Worm (Caenorhabditis elegans): ENCODE results near the gene K02H11.4.

K02H11.4 gene

ce11 chrV:1505995-1506394 is 25.1 kb downstream of the K02H11.4 start, which contains the start of gene sru-28:
Gene sru-28, plus strand, starts transcription at chrV:1506295.
- TF ChIP-seq nhr-11 (tag; optimal IDR thresholded peaks at IDR 0.05) (no peak), mbf-1 (tag; optimal IDR thresholded peaks at IDR 0.05) (no peak), alr-1 (tag; optimal IDR thresholded peaks at IDR 0.05) (no peak), snpc-4 (tag; optimal IDR thresholded peaks at IDR 0.05) (no peak), ztf-4 (tag; optimal IDR thresholded peaks at IDR 0.05) (no peak), F13H6.1 (tag; optimal IDR thresholded peaks at IDR 0.05) (no peak), skn-1 (tag; optimal IDR thresholded peaks at IDR 0.05) (no peak)

DNA sequence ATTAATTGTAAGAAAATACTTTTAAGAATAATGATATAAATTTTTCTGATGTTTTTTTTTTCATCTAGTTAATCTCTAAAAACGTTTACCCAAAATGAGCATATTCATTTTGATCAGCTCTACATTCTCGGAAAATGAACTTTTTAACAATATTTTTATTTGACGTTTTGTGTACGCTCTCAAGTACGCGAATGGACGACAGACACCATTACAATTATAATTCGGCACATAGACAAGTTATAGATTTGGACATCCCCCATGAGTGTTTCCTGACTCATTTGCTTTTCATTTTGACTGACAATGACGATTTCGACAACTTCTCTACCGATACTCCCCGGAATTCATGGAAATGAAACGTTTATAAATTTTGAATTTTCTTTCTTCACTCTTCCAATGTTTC is 31.9 kb downstream of the K02H11.4 start, which contains the start of gene sru-27:
sru-27 (plus strand) TSS at position 301 of the 400 bp plus-strand sequence.
- TF ChIP-seq alr-1 (tag; optimal IDR thresholded peaks at IDR 0.05) (no peak), peb-1 (tag; optimal IDR thresholded peaks at IDR 0.05) (no peak), mbf-1 (tag; optimal IDR thresholded peaks at IDR 0.05) (no peak), ztf-1 (GFP tag; conservative IDR thresholded peaks at IDR 0.05) (no peak), C34F6.9 (tag; optimal IDR thresholded peaks at IDR 0.05) (no peak), sma-3 (GFP tag; optimal IDR thresholded peaks at IDR 0.05) (no peak), nhr-6 (tag; optimal IDR thresholded peaks at IDR 0.05) (no peak), ztf-11 (tag; optimal IDR thresholded peaks at IDR 0.05) (no peak)

DNA sequence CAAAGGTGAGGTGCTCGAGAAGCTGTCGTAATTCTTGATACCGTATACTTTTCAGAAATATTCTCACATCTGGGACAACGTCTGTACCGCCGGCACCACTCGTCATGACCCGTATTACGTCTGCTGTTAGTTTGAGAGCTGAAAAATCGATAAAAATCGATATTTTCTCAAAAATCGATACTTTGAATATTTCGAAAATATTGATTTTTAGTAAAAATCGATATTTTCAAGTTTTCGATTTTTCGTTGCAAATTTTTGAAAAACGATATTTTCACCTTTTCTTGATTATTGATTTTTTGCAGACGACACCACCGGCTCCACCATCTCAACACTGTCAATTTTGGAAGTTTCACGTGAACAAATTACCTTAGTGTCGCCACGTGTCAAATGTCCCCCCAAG is 35.3 kb downstream of the K02H11.4 start:
- no peak for TF ChIP-seq mdl-1 (tag; optimal IDR thresholded peaks at IDR 0.05)
- no peak for TF ChIP-seq nhr-77 (tag; optimal IDR thresholded peaks at IDR 0.05)
- TF ChIP-seq lin-13 (GFP tag; optimal IDR thresholded peaks at IDR 0.05), result no peak
- no peak for TF ChIP-seq gmeb-1 (tag; optimal IDR thresholded peaks at IDR 0.05)
- TF ChIP-seq dmd-4 (tag; optimal IDR thresholded peaks at IDR 0.05), result no peak
- no peak for TF ChIP-seq ZK546.5 (tag; optimal IDR thresholded peaks at IDR 0.05)
- TF ChIP-seq nhr-12 (tag; optimal IDR thresholded peaks at IDR 0.05), result no peak
- TF ChIP-seq ztf-4 (tag; optimal IDR thresholded peaks at IDR 0.05), result no peak
- no peak for TF ChIP-seq F13H6.1 (tag; optimal IDR thresholded peaks at IDR 0.05)
- no peak for TF ChIP-seq ceh-16 (tag; optimal IDR thresholded peaks at IDR 0.05)
- TF ChIP-seq nhr-129 (tag; optimal IDR thresholded peaks at IDR 0.05), result no peak
- no peak for TF ChIP-seq sma-9 (GFP tag; optimal IDR thresholded peaks at IDR 0.05)
- TF ChIP-seq sma-9 (tag; optimal IDR thresholded peaks at IDR 0.05), result no peak
- TF ChIP-seq elt-3 (tag; optimal IDR thresholded peaks at IDR 0.05), result no peak
- no peak for TF ChIP-seq fos-1 (tag; optimal IDR thresholded peaks at IDR 0.05)
- no peak for TF ChIP-seq snpc-4 (tag; optimal IDR thresholded peaks at IDR 0.05)
- TF ChIP-seq R02D3.7 (tag; optimal IDR thresholded peaks at IDR 0.05), result no peak
- no peak for TF ChIP-seq mbf-1 (tag; optimal IDR thresholded peaks at IDR 0.05)

DNA sequence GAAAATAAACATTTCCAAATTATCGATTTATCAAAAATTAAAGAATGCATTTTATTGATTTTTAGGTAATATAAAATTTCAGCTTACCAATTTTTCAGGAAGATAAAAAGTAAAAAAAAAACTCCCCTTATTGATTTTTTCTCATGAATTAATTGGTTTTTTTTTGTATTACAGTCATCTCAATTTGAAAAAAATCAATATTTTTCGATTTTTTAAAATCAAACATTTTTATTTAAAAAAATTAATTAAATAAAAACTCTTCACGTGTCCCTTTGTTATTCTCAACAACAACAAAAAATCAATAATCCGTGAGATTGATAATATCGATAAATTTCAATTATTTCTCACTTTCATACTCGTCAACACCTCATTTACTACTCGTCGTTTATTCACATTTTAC is 35.7 kb downstream of the K02H11.4 start, which contains the start of gene C38C3.3:
C38C3.3 (plus strand) TSS at position 301 of the 400 bp plus-strand sequence.
- no peak for TF ChIP-seq elt-3 (tag; optimal IDR thresholded peaks at IDR 0.05)
- no peak for TF ChIP-seq lsy-2 (tag; optimal IDR thresholded peaks at IDR 0.05)
- no peak for TF ChIP-seq snpc-4 (tag; optimal IDR thresholded peaks at IDR 0.05)
- TF ChIP-seq sma-3 (GFP tag; optimal IDR thresholded peaks at IDR 0.05), result no peak
- TF ChIP-seq fos-1 (tag; optimal IDR thresholded peaks at IDR 0.05), result no peak
- no peak for TF ChIP-seq nhr-237 (tag; optimal IDR thresholded peaks at IDR 0.05)
- no peak for TF ChIP-seq nhr-23 (tag; optimal IDR thresholded peaks at IDR 0.05)
- TF ChIP-seq unc-39 (tag; optimal IDR thresholded peaks at IDR 0.05), result no peak
- no peak for TF ChIP-seq ztf-1 (GFP tag; conservative IDR thresholded peaks at IDR 0.05)
- no peak for TF ChIP-seq ZK546.5 (tag; optimal IDR thresholded peaks at IDR 0.05)
- no peak for TF ChIP-seq gmeb-1 (tag; optimal IDR thresholded peaks at IDR 0.05)
- no peak for TF ChIP-seq blmp-1 (tag; optimal IDR thresholded peaks at IDR 0.05; ENCODE audit: insufficient read depth)
- no peak for TF ChIP-seq sma-9 (GFP tag; optimal IDR thresholded peaks at IDR 0.05)
- TF ChIP-seq sma-9 (tag; optimal IDR thresholded peaks at IDR 0.05), result no peak
- TF ChIP-seq ceh-16 (tag; optimal IDR thresholded peaks at IDR 0.05), result no peak
- TF ChIP-seq F13H6.1 (tag; optimal IDR thresholded peaks at IDR 0.05), result no peak
- no peak for TF ChIP-seq lin-13 (GFP tag; optimal IDR thresholded peaks at IDR 0.05)
- TF ChIP-seq elt-1 (tag; optimal IDR thresholded peaks at IDR 0.05), result no peak
- TF ChIP-seq lin-39 (tag; optimal IDR thresholded peaks at IDR 0.05), result no peak
- TF ChIP-seq Y55F3AM.14 (GFP tag; optimal IDR thresholded peaks at IDR 0.05), result no peak
- TF ChIP-seq mbf-1 (tag; optimal IDR thresholded peaks at IDR 0.05), result no peak

DNA sequence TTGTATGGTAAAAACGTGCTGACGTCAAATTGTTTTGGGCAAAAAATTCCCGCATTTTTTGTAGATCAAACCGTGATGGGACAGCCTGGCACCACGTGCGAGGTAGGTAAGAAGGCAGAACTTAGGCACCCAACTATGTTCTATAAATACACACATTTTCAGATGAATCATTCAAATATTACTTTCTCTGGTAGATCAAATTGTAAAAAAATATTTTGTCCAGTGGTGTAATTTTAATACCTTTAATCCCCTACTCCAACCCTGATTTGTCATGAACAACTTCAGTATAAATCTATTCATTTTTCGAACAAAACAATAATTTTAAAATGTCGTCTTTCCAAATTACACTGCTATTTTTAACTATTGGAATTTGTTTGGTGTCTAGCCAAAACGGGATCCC is 36.6 kb downstream of the K02H11.4 start, which contains the start of gene spig-7:
spig-7 (plus strand) TSS at position 301 of the 400 bp plus-strand sequence.
- TF ChIP-seq ceh-82 (tag; optimal IDR thresholded peaks at IDR 0.05) (no peak), F13H6.1 (tag; optimal IDR thresholded peaks at IDR 0.05) (no peak), fos-1 (tag; optimal IDR thresholded peaks at IDR 0.05) (no peak), unc-62 (GFP tag; optimal IDR thresholded peaks at IDR 0.05) (no peak), alr-1 (tag; optimal IDR thresholded peaks at IDR 0.05) (no peak), blmp-1 (tag; optimal IDR thresholded peaks at IDR 0.05; ENCODE audit: insufficient read depth) (no peak), snpc-4 (tag; optimal IDR thresholded peaks at IDR 0.05) (no peak), ztf-11 (tag; optimal IDR thresholded peaks at IDR 0.05) (no peak), nhr-11 (tag; optimal IDR thresholded peaks at IDR 0.05) (no peak), elt-3 (tag; optimal IDR thresholded peaks at IDR 0.05) (no peak), gmeb-1 (tag; optimal IDR thresholded peaks at IDR 0.05) (no peak), lsy-2 (tag; optimal IDR thresholded peaks at IDR 0.05) (no peak), nhr-129 (tag; optimal IDR thresholded peaks at IDR 0.05) (no peak), peb-1 (tag; optimal IDR thresholded peaks at IDR 0.05) (no peak), ztf-4 (tag; optimal IDR thresholded peaks at IDR 0.05) (no peak), lin-13 (GFP tag; optimal IDR thresholded peaks at IDR 0.05) (no peak)

Data from whole organism, L2 larva.